Worm (Caenorhabditis elegans) whole organism, L4 larva: ENCODE measurements around the gene K06A9.1.
A peak's percentile ranks its signal among the peaks of the same experiment; 100 is the strongest.

ENCODE experiments used
- T26A8.4 ChIP-seq: fragments of 200-800 bp; sonication (Bioruptor generic); IDR thresholded peaks from 2 replicates; pipeline ENCODE4 v1.3.6; 2022; ENCODE audit warnings: missing genetic modification characterization, missing compliant biosample characterization
- Y105C5A.15 ChIP-seq: fragments of 200-800 bp; sonication (Bioruptor generic); IDR thresholded peaks from 2 replicates; pipeline ENCODE4 v1.3.6; 2022; ENCODE audit warnings: missing genetic modification characterization, missing compliant biosample characterization
- aha-1 ChIP-seq: fragments of 150-350 bp; peaks from one replicate; lab custom pipeline; 2014; ENCODE audit warnings: missing biosample characterization, missing genetic modification characterization
- ceh-20 ChIP-seq: fragments of 200-800 bp; sonication (Bioruptor generic); IDR thresholded peaks from 2 replicates; pipeline ENCODE4 v1.3.6; 2022; ENCODE audit warnings: missing genetic modification reagents, missing genetic modification characterization, missing compliant biosample characterization
- ctbp-1 ChIP-seq: fragments of 200-800 bp; sonication (Bioruptor generic); IDR thresholded peaks from 2 replicates; pipeline ENCODE4 v1.3.6; 2022; ENCODE audit warnings: missing genetic modification reagents, missing genetic modification characterization, missing compliant biosample characterization
- daf-16 ChIP-seq, 3 experiments: sonication (generic microtip); optimal IDR thresholded peaks; 2 replicates each; lab custom pipeline; 2016 to 2017; ENCODE audit warnings: missing genetic modification characterization in 3 of 3, missing genetic modification reagents in 3 of 3, mild to moderate bottlenecking in 2 of 3, missing compliant biosample characterization in 2 of 3, missing biosample characterization in 1 of 3, moderate library complexity in 1 of 3
- daf-19 ChIP-seq: fragments of 200-800 bp; sonication (Bioruptor generic); conservative IDR thresholded peaks from 2 replicates; pipeline ENCODE4 v1.3.6; 2022; ENCODE audit warnings: missing genetic modification characterization, missing compliant biosample characterization
- daf-8 ChIP-seq: fragments of 200-800 bp; sonication (Bioruptor generic); IDR thresholded peaks from 2 replicates; pipeline ENCODE4 v1.3.6; 2022; ENCODE audit warnings: missing genetic modification characterization, missing compliant biosample characterization
- dmd-9 ChIP-seq: fragments of 200-800 bp; sonication (Bioruptor generic); IDR thresholded peaks from 2 replicates; pipeline ENCODE4 v1.3.6; 2022; ENCODE audit warnings: missing genetic modification reagents, missing genetic modification characterization, missing compliant biosample characterization
- egl-43 ChIP-seq: fragments of 200-800 bp; sonication (Bioruptor generic); IDR thresholded peaks from 2 replicates; pipeline ENCODE4 v1.3.6; 2022; ENCODE audit warnings: missing genetic modification reagents, missing genetic modification characterization, missing compliant biosample characterization
- jun-1 ChIP-seq: fragments of 150-350 bp; optimal IDR thresholded peaks from 2 replicates; lab custom pipeline; 2014; ENCODE audit warnings: missing biosample characterization, missing genetic modification reagents, missing genetic modification characterization
- lim-7 ChIP-seq: fragments of 200-800 bp; sonication (Bioruptor generic); IDR thresholded peaks from 2 replicates; pipeline ENCODE4 v1.3.6; 2022; ENCODE audit warnings: missing genetic modification characterization, missing compliant biosample characterization
- lin-29 ChIP-seq: fragments of 200-800 bp; sonication (Bioruptor generic); IDR thresholded peaks from 2 replicates; pipeline ENCODE4 v1.3.6; 2022; ENCODE audit warnings: missing genetic modification reagents, missing genetic modification characterization, missing compliant biosample characterization
- lin-38 ChIP-seq: fragments of 200-800 bp; sonication (Bioruptor generic); IDR thresholded peaks from 2 replicates; pipeline ENCODE4 v1.3.6; 2022; ENCODE audit warnings: missing genetic modification reagents, missing genetic modification characterization, missing compliant biosample characterization
- lin-39 ChIP-seq: fragments of 150-350 bp; optimal IDR thresholded peaks from 2 replicates; lab custom pipeline; 2014; ENCODE audit warnings: missing biosample characterization, missing genetic modification reagents, missing genetic modification characterization
- mdt-29 ChIP-seq: fragments of 200-800 bp; sonication (Bioruptor generic); IDR thresholded peaks from 2 replicates; pipeline ENCODE4 v1.3.6; 2022; ENCODE audit warnings: missing genetic modification reagents, missing genetic modification characterization, missing compliant biosample characterization
- nhr-11 ChIP-seq: fragments of 150-350 bp; optimal IDR thresholded peaks from 2 replicates; lab custom pipeline; 2014; ENCODE audit warnings: missing biosample characterization, missing genetic modification characterization
- nhr-111 ChIP-seq: fragments of 200-800 bp; sonication (Bioruptor generic); optimal IDR thresholded peaks from 2 replicates; lab custom pipeline; 2018; ENCODE audit warnings: mild to moderate bottlenecking, missing genetic modification characterization, missing compliant biosample characterization
- nhr-28 ChIP-seq: fragments of 150-350 bp; optimal IDR thresholded peaks from 2 replicates; lab custom pipeline; 2014; ENCODE audit warnings: missing biosample characterization, missing genetic modification characterization
- nhr-48 ChIP-seq: sonication (generic microtip); optimal IDR thresholded peaks from 2 replicates; lab custom pipeline; 2016; ENCODE audit warnings: mild to moderate bottlenecking, missing genetic modification characterization, missing compliant biosample characterization
- set-16 ChIP-seq: fragments of 200-800 bp; sonication (Bioruptor generic); IDR thresholded peaks from 2 replicates; pipeline ENCODE4 v1.3.6; 2022; ENCODE audit warnings: missing genetic modification reagents, missing genetic modification characterization, missing compliant biosample characterization
- snpc-1.2 ChIP-seq: fragments of 200-800 bp; sonication (Bioruptor generic); IDR thresholded peaks from 2 replicates; pipeline ENCODE4 v1.3.6; 2022; ENCODE audit warnings: missing genetic modification reagents, missing genetic modification characterization, missing compliant biosample characterization
- tag-97 ChIP-seq: fragments of 200-800 bp; sonication (Bioruptor generic); IDR thresholded peaks from 2 replicates; pipeline ENCODE4 v1.3.6; 2022; ENCODE audit warnings: missing genetic modification characterization, missing compliant biosample characterization
- unc-62 ChIP-seq, 3 experiments: fragments of 150-350 bp in 1 of 3; sonication (generic microtip); optimal IDR thresholded peaks in 2 of 3; peaks in 1 of 3; 1 replicate in 1 of 3; 2 replicates in 2 of 3; lab custom pipeline; 2014 to 2017; ENCODE audit warnings: missing biosample characterization in 3 of 3, missing genetic modification characterization in 3 of 3, missing genetic modification reagents in 3 of 3, missing genotype in 1 of 3
- vab-7 ChIP-seq: fragments of 200-800 bp; sonication (Bioruptor generic); IDR thresholded peaks from 2 replicates; pipeline ENCODE4 v1.3.6; 2022; ENCODE audit warnings: missing genetic modification reagents, missing genetic modification characterization, missing compliant biosample characterization
- zag-1 ChIP-seq: fragments of 150-350 bp; optimal IDR thresholded peaks from 2 replicates; lab custom pipeline; 2014; ENCODE audit warnings: missing biosample characterization, missing genetic modification characterization
- zfp-2 ChIP-seq: sonication (generic microtip); optimal IDR thresholded peaks from 2 replicates; lab custom pipeline; 2016; ENCODE audit warnings: mild to moderate bottlenecking, missing genetic modification characterization, missing compliant biosample characterization

The K06A9.1 gene

DNA sequence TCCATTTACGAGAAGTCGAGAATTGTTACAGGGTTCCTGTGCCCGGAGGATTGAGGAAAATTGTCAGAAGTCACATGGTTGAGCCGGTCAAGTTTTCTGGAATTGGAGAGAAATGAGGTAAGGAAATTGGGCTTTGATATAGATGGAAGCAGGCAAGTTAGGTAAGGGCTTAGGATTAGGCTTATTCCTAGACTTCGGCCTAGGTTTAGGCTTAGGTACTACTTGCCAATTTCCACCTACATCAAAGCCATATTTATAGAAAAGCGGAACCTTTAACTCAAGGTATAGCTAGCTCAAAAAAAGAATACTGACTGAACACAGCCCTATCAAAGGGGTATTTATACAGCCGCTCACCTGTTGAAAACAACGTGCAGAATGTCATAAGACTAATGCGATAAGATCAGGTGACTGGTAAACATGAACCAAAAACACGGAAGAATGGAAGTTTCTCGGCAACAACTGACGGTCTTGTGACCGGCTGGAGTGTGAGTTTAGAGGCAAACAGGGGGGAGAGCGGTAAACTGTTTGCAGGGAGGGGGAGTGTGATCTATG, 42.7 kb upstream of the K06A9.1 start (continued):
- no peak for TF ChIP-seq daf-8 (GFP tag; lab: Robert Waterston, UW)
- peak; percentile 97 for TF ChIP-seq nhr-11 (tag; lab: Kevin White, UChicago)
- TF ChIP-seq dmd-9 (GFP tag; lab: Robert Waterston, UW): no peak
- TF ChIP-seq aha-1: peak; percentile 100
- TF ChIP-seq egl-43 (GFP tag; lab: Robert Waterston, UW): no peak
- TF ChIP-seq tag-97 (GFP tag; lab: Robert Waterston, UW): no peak
- TF ChIP-seq zag-1: no peak
- no peak for TF ChIP-seq snpc-1.2 (GFP tag; lab: Robert Waterston, UW)
- TF ChIP-seq zfp-2 (tag; lab: Kevin White, UChicago): no peak
- TF ChIP-seq jun-1 (tag; lab: Kevin White, UChicago): peak; percentile 74
- TF ChIP-seq lin-29: 0 out of 2 replicates have a peak, but pooled peaks have one; percentile 8
- peak; percentile 76 for TF ChIP-seq nhr-48 (tag; lab: Kevin White, UChicago)
- peak; percentile 41 to 98 for TF ChIP-seq daf-16 (GFP tag; optimal IDR thresholded peaks at IDR 0.05; lab: Kevin White, UChicago)
- peak; percentile 100 for TF ChIP-seq daf-16 (tag; optimal IDR thresholded peaks at IDR 0.05; lab: Kevin White, UChicago)
- no peak for TF ChIP-seq daf-19 (GFP tag; lab: Robert Waterston, UW)
- peak; percentile 98 for TF ChIP-seq mdt-29 (GFP tag; lab: Robert Waterston, UW)
- TF ChIP-seq nhr-28 (tag; lab: Kevin White, UChicago): peak; percentile 97
- TF ChIP-seq, all 104 proteins: peak for 40

DNA sequence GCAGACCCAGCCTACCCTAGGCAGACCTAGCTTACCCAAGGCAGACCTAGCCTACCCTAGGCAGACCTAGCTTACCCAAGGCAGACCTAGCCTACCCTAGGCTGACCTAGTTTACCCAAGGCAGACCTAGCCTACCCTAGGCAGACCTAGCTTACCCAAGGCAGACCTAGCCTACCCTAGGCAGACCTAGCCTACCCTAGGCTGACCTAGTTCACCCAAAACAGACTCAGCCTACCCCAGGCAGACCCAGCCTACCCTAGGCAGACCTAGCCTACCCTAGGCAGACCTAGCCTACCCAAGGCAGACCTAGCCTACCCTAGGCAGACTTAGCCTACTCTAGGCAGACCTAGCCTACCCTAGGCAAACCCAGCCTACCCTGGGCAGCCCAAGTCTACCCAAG, 38.8 kb upstream of the K06A9.1 start:
- 0 out of 2 replicates have a peak, but pooled peaks have one; percentile 8 for TF ChIP-seq lin-38 (GFP tag; lab: Robert Waterston, UW)
- TF ChIP-seq vab-7 (GFP tag; lab: Robert Waterston, UW): peak; percentile 53; the same call in 1 of the 2 replicates

DNA sequence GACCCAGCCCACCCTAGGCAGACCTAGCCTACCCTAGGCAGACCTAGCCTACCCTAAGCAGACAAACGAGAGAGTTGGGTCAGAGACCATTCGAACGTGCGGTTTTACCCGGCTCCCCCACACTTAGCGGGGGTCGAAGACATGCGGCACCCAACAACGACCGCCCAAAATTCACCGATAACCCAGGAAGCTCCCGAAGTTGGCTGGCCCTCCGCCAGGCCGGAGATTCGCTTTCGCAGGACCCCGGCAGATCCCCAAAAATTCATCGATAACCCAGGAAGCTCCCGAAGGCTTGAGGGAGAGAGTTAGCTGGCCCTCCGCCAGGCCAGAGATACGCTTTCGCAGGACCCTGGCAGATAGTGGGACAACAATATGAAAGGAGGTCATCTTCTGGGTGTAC, 38.4 kb upstream of the K06A9.1 start:
- TF ChIP-seq set-16: peak; percentile 90

DNA sequence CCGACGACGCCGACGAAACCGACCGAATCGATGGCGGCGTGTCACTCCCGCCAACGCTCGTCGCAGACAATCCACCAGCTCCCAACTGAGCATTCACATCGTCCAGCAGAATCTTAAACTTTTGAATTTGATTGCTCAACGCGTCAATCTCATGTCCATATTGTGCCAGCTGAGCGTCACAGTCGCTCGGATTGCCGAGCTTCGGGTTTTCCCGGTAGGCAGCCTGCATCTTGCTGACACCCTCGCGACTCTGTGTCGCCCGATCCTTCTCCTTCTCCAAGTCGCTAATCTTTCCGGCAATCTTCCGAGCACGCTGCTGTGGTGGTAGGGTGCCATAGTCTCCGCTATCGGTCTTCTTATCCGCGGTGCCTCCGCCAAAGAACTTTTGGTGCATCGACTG, 35.0 kb upstream of the K06A9.1 start:
- TF ChIP-seq set-16: peak; percentile 80
- TF ChIP-seq lin-39 (tag; lab: Kevin White, UChicago): no peak
- no peak for TF ChIP-seq lim-7 (GFP tag; lab: Robert Waterston, UW)
- no peak for TF ChIP-seq T26A8.4 (GFP tag; lab: Robert Waterston, UW)
- TF ChIP-seq aha-1: peak; percentile 48
- TF ChIP-seq, all 104 proteins: peak for 2

DNA sequence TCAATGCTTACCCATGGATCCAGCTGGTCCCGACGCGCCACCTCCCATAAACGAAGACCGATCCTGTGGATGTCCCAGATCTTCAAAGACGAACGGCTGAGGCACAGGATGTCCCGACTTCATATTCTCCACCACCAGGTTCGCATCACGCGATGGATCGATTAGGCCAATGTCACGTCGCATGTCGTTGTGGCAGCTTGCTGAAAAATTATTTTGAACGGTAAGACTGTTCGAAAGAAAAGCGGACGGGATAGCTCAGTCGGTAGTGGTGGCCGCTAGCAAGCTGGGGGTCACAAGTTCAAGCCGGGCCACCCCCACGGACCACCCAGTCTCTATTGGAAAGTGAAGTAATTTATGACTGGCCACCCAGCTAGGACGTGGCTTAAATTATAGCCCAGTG, 34.2 kb upstream of the K06A9.1 start:
- TF ChIP-seq lim-7 (GFP tag; lab: Robert Waterston, UW) (0 out of 2 replicates have a peak, but pooled peaks have one; percentile 35), aha-1 (peak; percentile 97), set-16 (peak; percentile 19; the same call in 1 of the 2 replicates), Y105C5A.15 (GFP tag; lab: Robert Waterston, UW) (no peak), ctbp-1 (GFP tag; lab: Robert Waterston, UW) (no peak)

DNA sequence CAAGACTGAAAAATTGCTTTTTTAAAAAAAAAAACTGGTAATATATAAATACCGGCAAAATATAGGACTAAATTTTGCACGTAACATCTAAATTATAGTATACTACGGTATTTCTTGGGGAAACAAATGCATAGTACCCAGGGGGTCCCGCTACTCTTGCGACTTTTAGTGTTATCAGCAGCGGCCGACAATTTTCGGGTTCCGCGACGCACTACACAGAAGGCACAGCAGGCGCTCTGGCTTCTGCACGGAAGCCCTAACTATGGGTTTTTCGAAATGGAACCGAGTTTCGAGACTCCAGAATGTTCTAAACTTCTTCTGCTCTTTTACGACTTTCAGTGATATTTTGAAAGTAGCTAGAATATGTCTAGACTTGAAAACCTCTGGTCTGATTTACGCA, 30.7 kb upstream of the K06A9.1 start:
- no peak for TF ChIP-seq nhr-111
- peak in 1 of 2 experiments; percentile 81 for TF ChIP-seq unc-62 (GFP tag; optimal IDR thresholded peaks at IDR 0.05 in 1 of 2; lab: Kevin White, UChicago)
- no peak for TF ChIP-seq unc-62 (tag; optimal IDR thresholded peaks at IDR 0.05; lab: Kevin White, UChicago)
- TF ChIP-seq aha-1: peak; percentile 68

ce11 chrX:1517519-1517918, 29.8 kb upstream of the K06A9.1 start:
- no peak for TF ChIP-seq zfp-2 (tag; lab: Kevin White, UChicago)
- TF ChIP-seq aha-1: peak; percentile 94
- TF ChIP-seq ceh-20 (GFP tag; lab: Robert Waterston, UW): no peak
- peak; percentile 40; the same call in 1 of the 2 replicates for TF ChIP-seq set-16
- TF ChIP-seq, all 104 proteins: peak for 2
